Fruit fly (Drosophila melanogaster) whole organism, pupa: ENCODE data around the gene CG15312.

Experiments
- CG14655 ChIP-seq: fragments of 200-800 bp; sonication (Bioruptor generic); optimal IDR thresholded peaks from 3 replicates; lab custom pipeline; 2017; ENCODE audit warnings: mild to moderate bottlenecking, missing biosample characterization, missing genetic modification reagents, missing genetic modification characterization
- CG4496 ChIP-seq: fragments of 200-800 bp; sonication (Bioruptor generic); IDR thresholded peaks from 3 replicates; pipeline ENCODE4 v1.3.6; 2022; ENCODE audit warnings: missing biosample characterization, missing genetic modification characterization
- CG9948 ChIP-seq: fragments of 200-800 bp; sonication (Bioruptor generic); optimal IDR thresholded peaks from 2 replicates; lab custom pipeline; 2018; ENCODE audit warnings: missing biosample characterization, mild to moderate bottlenecking, missing genetic modification characterization, moderate library complexity
- EcR ChIP-seq: fragments of 200-800 bp; sonication (Bioruptor generic); optimal IDR thresholded peaks from 3 replicates; lab custom pipeline; 2019; ENCODE audit warnings: missing biosample characterization, missing genetic modification characterization, mild to moderate bottlenecking, moderate library complexity, missing genetic modification reagents
- Pif1A ChIP-seq: fragments of 200-800 bp; sonication (Bioruptor generic); optimal IDR thresholded peaks from 3 replicates; lab custom pipeline; 2016; ENCODE audit warnings: missing biosample characterization, missing genetic modification characterization
- fd96Ca ChIP-seq: fragments of 200-800 bp; sonication (Bioruptor generic); IDR thresholded peaks from 3 replicates; pipeline ENCODE4 v1.3.6; 2022; ENCODE audit warnings: missing biosample characterization, missing genetic modification characterization

dm6 chrX:10009794-10010614, 60.7 kb downstream of the CG15312 start, which contains the start of gene Dna2:
- TF ChIP-seq fd96Ca (GFP tag; lab: Robert Waterston, UW) (no peak), EcR (no peak), Pif1A (GFP tag; lab: Kevin White, UChicago) (no peak), CG14655 (GFP tag; lab: Kevin White, UChicago) (no peak), CG9948 (tag; lab: Kevin White, UChicago) (no peak), CG4496 (GFP tag; lab: Robert Waterston, UW) (no peak)
